Worm (Caenorhabditis elegans) whole organism, late embryonic: Measurements from ENCODE around the gene ZK154.4.

ENCODE experiments used
- C08G9.2 ChIP-seq: sonication (generic microtip); optimal IDR thresholded peaks from 2 replicates; lab custom pipeline; 2016; ENCODE audit warnings: mild to moderate bottlenecking, missing genetic modification characterization, moderate library complexity, missing compliant biosample characterization
- C38D4.7 ChIP-seq: fragments of 200-800 bp; sonication (Bioruptor generic); optimal IDR thresholded peaks from 2 replicates; lab custom pipeline; 2018; ENCODE audit warnings: mild to moderate bottlenecking, missing genetic modification characterization, moderate library complexity, missing compliant biosample characterization
- ceh-30 ChIP-seq: fragments of 150-350 bp; optimal IDR thresholded peaks from 2 replicates; lab custom pipeline; 2014; ENCODE audit warnings: missing biosample characterization, missing genetic modification characterization
- ceh-31 ChIP-seq: sonication (generic microtip); optimal IDR thresholded peaks from 2 replicates; lab custom pipeline; 2016; ENCODE audit warnings: missing genetic modification characterization, missing compliant biosample characterization
- ceh-45 ChIP-seq: fragments of 200-800 bp; sonication (Bioruptor generic); IDR thresholded peaks from 2 replicates; pipeline ENCODE4 v1.3.6; 2022; ENCODE audit warnings: missing genetic modification reagents, missing genetic modification characterization, missing compliant biosample characterization
- dve-1 ChIP-seq: sonication (generic microtip); optimal IDR thresholded peaks from 2 replicates; lab custom pipeline; 2017; ENCODE audit warnings: antibody characterized with exemption, mild to moderate bottlenecking, missing genetic modification characterization, missing compliant biosample characterization
- elt-4 ChIP-seq: sonication (generic microtip); optimal IDR thresholded peaks from 2 replicates; lab custom pipeline; 2016; ENCODE audit warnings: missing genetic modification characterization, missing compliant biosample characterization
- pha-4 ChIP-seq: fragments of 150-350 bp; optimal IDR thresholded peaks from 2 replicates; lab custom pipeline; 2018; ENCODE audit warnings: missing biosample characterization, missing genetic modification reagents, missing genetic modification characterization

- TF ChIP-seq C08G9.2 (tag; lab: Kevin White, UChicago) (no peak), ceh-45 (GFP tag; lab: Robert Waterston, UW) (no peak), ceh-30 (tag; lab: Kevin White, UChicago) (no peak), ceh-31 (no peak), pha-4 (no peak), C38D4.7 (GFP tag; lab: Kevin White, UChicago) (no peak), elt-4 (no peak), dve-1 (tag; lab: Kevin White, UChicago) (no peak)
Observed at ce11 chrX:7736171-7736570, 46.0 kb downstream of the ZK154.4 start, which contains the start of gene set-12.
